Worm (Caenorhabditis elegans): Measurements from ENCODE around the gene abf-5.

Gene abf-5

DNA sequence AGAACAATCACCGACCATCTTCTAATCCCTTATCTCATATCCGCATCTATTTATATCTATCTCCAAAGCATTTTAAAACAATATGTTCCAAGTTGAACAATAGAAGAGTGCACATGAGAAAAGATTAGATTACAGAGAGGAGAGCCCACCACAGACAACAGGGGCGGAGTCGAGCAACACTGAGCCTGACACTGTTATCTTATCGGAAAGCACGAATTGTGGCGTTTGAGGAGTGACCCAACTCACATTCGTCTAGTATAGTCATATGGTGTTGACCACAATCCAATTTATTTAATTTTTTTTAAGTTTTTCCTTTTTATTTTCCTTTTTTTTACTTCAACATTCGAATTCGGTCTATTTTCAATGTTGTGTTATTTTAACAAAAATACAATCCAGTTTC, 12.0 kb upstream of the abf-5 start:
- TF ChIP-seq F10E7.11 (tag; optimal IDR thresholded peaks at IDR 0.05): no peak
- TF ChIP-seq hmg-1.2 (GFP tag; IDR thresholded peaks at IDR 0.05): no peak
- TF ChIP-seq nhr-80 (tag; optimal IDR thresholded peaks at IDR 0.05): peak; percentile 53

DNA sequence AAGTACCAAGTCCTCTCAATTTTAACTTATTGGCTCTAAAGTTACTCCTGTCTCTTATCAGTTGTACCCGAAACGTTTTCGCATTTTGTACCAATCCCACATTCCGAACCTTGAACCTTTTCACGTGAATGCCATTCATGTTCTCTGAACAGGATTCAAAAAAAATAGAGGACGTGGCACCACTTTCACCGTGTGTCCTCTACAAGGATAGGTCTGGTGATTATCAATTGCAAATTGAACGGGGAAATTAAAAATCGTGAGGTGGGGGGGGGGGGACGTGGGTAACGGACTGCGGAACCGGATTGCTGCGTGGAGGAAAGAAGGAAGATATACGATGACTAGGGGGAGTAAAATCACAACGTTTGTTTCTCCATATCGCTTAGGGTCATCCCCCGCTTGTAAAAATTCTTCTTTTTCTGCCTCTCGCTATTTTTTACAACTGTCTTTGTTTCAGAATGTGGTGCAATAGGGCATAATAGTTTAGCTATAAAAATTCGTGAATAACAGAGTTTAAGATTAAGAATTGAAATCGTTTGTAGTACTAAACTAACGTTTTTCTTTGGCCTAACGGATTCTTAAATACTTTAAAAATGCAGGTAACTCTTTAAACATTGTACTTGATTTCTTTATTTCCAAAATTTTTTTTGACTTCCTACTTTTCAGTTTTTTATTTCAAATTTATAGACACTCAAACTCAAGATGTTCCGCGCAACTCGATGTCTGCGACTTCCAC, 10.8 kb upstream of the abf-5 start, which contains the start of gene alh-13:
alh-13 (plus strand) TSS at position 683 of the 733 bp plus-strand sequence.
- TF ChIP-seq T26A5.8 (tag; optimal IDR thresholded peaks at IDR 0.05) (no peak), fkh-3 (tag; optimal IDR thresholded peaks at IDR 0.05) (no peak), xnd-1 (tag; optimal IDR thresholded peaks at IDR 0.05) (no peak), sptf-2 (GFP tag; optimal IDR thresholded peaks at IDR 0.05) (no peak), ztf-22 (GFP tag; optimal IDR thresholded peaks at IDR 0.05) (no peak), dpff-1 (tag; optimal IDR thresholded peaks at IDR 0.05) (no peak), Y79H2A.3 (GFP tag; conservative IDR thresholded peaks at IDR 0.05) (no peak), tbp1 (GFP tag; optimal IDR thresholded peaks at IDR 0.05) (no peak), gei-17 (GFP tag; optimal IDR thresholded peaks at IDR 0.05) (no peak), F49E8.2 (tag; optimal IDR thresholded peaks at IDR 0.05; ENCODE audit: insufficient read depth) (no peak), ceh-40 (GFP tag; IDR thresholded peaks at IDR 0.05) (no peak), snpc-1.1 (tag; optimal IDR thresholded peaks at IDR 0.05; ENCODE audit: insufficient read depth) (no peak), madf-8 (GFP tag; conservative IDR thresholded peaks at IDR 0.05) (no peak), rpc-1 (optimal IDR thresholded peaks at IDR 0.05) (no peak), rpc-1 (tag; optimal IDR thresholded peaks at IDR 0.05) (no peak)

DNA sequence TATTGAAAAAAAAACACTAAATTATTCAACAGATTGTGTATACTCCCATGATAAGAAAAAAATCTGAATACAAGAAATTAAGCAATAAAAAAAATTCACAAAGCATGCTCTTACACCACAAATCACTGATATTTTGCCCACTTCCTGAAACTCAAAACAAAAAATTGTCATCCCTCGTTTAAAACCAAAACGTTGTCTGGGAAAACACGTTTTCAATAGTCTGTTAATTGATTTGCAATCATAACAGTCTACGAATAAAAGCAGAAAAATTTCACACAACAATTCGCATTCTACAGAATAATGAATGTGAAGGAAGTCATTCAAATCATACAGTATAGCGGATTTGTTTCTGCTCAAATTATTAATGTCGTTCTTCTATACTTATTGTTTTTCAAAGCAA, 5.0 kb upstream of the abf-5 start, which contains the start of gene str-124:
str-124 (plus strand) TSS at position 301 of the 400 bp plus-strand sequence.
- no peak for TF ChIP-seq akir-1 (GFP tag; optimal IDR thresholded peaks at IDR 0.05)
- no peak for TF ChIP-seq ccch-3 (GFP tag; optimal IDR thresholded peaks at IDR 0.05)
- TF ChIP-seq rcor-1 (GFP tag; IDR thresholded peaks at IDR 0.05): no peak
- TF ChIP-seq snpc-3.4 (tag; optimal IDR thresholded peaks at IDR 0.05): no peak
- TF ChIP-seq B0261.1 (tag; optimal IDR thresholded peaks at IDR 0.05): no peak
- no peak for TF ChIP-seq lir-1 (GFP tag; conservative IDR thresholded peaks at IDR 0.05)
- no peak for TF ChIP-seq sea-2 (GFP tag; IDR thresholded peaks at IDR 0.05)
- no peak for TF ChIP-seq ztf-26 (tag; optimal IDR thresholded peaks at IDR 0.05)
- no peak for TF ChIP-seq lin-40 (tag; optimal IDR thresholded peaks at IDR 0.05)
- no peak for TF ChIP-seq ceh-27 (GFP tag; optimal IDR thresholded peaks at IDR 0.05)

DNA sequence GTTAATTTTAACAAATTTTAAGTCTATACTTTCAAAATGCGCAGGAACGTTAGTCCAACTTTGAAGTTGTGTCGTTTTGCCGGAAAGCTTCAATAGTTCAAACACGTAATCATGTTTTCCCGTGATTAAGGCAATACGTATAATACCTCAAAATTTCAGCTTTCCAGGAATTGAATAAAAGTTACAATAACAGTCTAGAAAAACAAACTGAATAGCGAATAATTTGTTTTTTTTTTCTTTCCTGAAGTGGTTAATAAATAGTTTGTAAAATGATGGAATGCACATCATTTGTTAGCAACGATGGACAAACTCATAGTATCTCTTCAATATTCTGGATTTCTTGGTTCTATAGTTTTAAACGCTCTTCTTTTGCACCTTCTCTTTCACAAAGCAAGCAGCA, 2.6 kb upstream of the abf-5 start, which contains the start of gene str-123:
str-123 (plus strand) TSS at position 301 of the 400 bp plus-strand sequence.
- TF ChIP-seq snpc-1.1 (tag; optimal IDR thresholded peaks at IDR 0.05; ENCODE audit: insufficient read depth): no peak
- TF ChIP-seq F52B5.7 (tag; optimal IDR thresholded peaks at IDR 0.05): no peak
- no peak for TF ChIP-seq ceh-79 (tag; optimal IDR thresholded peaks at IDR 0.05)
- no peak for TF ChIP-seq K11D2.4 (GFP tag; IDR thresholded peaks at IDR 0.05)

DNA sequence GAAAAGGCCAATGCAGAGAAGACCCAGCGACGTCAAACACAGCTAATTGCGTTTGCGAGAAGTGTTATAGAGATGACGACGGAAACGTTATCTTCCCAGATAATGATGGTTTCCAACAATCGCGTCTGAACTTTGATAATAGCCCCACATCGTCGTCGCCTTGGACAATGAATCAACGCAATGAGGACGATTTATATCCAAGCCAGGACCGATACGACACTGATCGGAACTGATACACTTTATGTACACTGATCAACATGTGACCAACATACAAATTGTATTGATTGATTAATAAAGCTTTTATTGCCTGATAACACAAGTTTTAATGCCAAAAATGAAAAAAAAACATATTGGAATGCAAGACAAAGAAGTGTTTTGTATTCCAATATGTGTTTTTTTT, 421 bp downstream of the abf-5 start:
- TF ChIP-seq egl-44 (GFP tag; IDR thresholded peaks at IDR 0.05): no peak
- TF ChIP-seq lin-54 (GFP tag; optimal IDR thresholded peaks at IDR 0.05): no peak
- no peak for TF ChIP-seq gei-17 (GFP tag; optimal IDR thresholded peaks at IDR 0.05)
- TF ChIP-seq rec-8 (tag; optimal IDR thresholded peaks at IDR 0.05): no peak
- no peak for TF ChIP-seq hmg-1.2 (GFP tag; IDR thresholded peaks at IDR 0.05)
- no peak for TF ChIP-seq pbrm-1 (GFP tag; IDR thresholded peaks at IDR 0.05)
- no peak for TF ChIP-seq B0019.2 (GFP tag; conservative IDR thresholded peaks at IDR 0.05)
- TF ChIP-seq nhr-120 (GFP tag; IDR thresholded peaks at IDR 0.05): no peak
- no peak for TF ChIP-seq ztf-18 (tag; optimal IDR thresholded peaks at IDR 0.05)
- no peak for TF ChIP-seq athp-1 (tag; optimal IDR thresholded peaks at IDR 0.05)
- TF ChIP-seq madf-6 (GFP tag; IDR thresholded peaks at IDR 0.05): no peak
- TF ChIP-seq efl-1 (GFP tag; optimal IDR thresholded peaks at IDR 0.05): no peak
- no peak for TF ChIP-seq F52B5.7 (tag; optimal IDR thresholded peaks at IDR 0.05)
- no peak for TF ChIP-seq Y56A3A.18 (GFP tag; IDR thresholded peaks at IDR 0.05)
- no peak for TF ChIP-seq dox-1 (GFP tag; IDR thresholded peaks at IDR 0.05)

Data from whole organism, young adult.